Fruit fly (Drosophila melanogaster) whole organism, embryonic: ENCODE results near the gene CG15891.

Experiments used
- Bdp1 ChIP-seq: fragments of 200-800 bp; sonication (Bioruptor generic); optimal IDR thresholded peaks from 3 replicates; lab custom pipeline; 2016; ENCODE audit warnings: missing biosample characterization, missing genetic modification characterization
- Bteb2 ChIP-seq: fragments of 200-800 bp; sonication (Bioruptor generic); optimal IDR thresholded peaks from 2 replicates; lab custom pipeline; 2016; ENCODE audit warnings: missing biosample characterization, missing genetic modification characterization
- CG10209 ChIP-seq: fragments of 200-800 bp; sonication (Bioruptor generic); optimal IDR thresholded peaks from 3 replicates; lab custom pipeline; 2017; ENCODE audit warnings: missing biosample characterization, mild to moderate bottlenecking, missing genetic modification characterization, missing genetic modification reagents
- CG11504 ChIP-seq: fragments of 200-800 bp; sonication (Bioruptor generic); optimal IDR thresholded peaks from 3 replicates; lab custom pipeline; 2019; ENCODE audit warnings: missing biosample characterization, mild to moderate bottlenecking, missing genetic modification characterization, moderate library complexity
- CG12659 ChIP-seq: fragments of 200-800 bp; sonication (Bioruptor generic); optimal IDR thresholded peaks from 3 replicates; lab custom pipeline; 2017; ENCODE audit warnings: mild to moderate bottlenecking, missing biosample characterization, missing genetic modification reagents, missing genetic modification characterization
- CG13424 ChIP-seq: fragments of 200-800 bp; sonication (Bioruptor generic); optimal IDR thresholded peaks from 2 replicates; lab custom pipeline; 2019; ENCODE audit warnings: missing biosample characterization, mild to moderate bottlenecking, missing genetic modification characterization, moderate library complexity
- CG14014 ChIP-seq: fragments of 200-800 bp; sonication (Bioruptor generic); IDR thresholded peaks from 2 replicates; pipeline ENCODE4 v1.3.6; 2022; ENCODE audit warnings: missing biosample characterization, missing genetic modification characterization
- CG14860 ChIP-seq: fragments of 200-800 bp; sonication (Bioruptor generic); IDR thresholded peaks from 3 replicates; pipeline ENCODE4 v1.3.6; 2022; ENCODE audit warnings: missing biosample characterization, missing genetic modification characterization; ENCODE audit not compliant: partially characterized antibody
- CG15514 ChIP-seq: fragments of 200-800 bp; sonication (Bioruptor generic); optimal IDR thresholded peaks from 3 replicates; lab custom pipeline; 2017; ENCODE audit warnings: missing biosample characterization, missing genetic modification characterization, mild to moderate bottlenecking, moderate library complexity, missing genetic modification reagents
- CG16813 ChIP-seq: fragments of 200-800 bp; sonication (Bioruptor generic); IDR thresholded peaks from 3 replicates; pipeline ENCODE4 v1.3.6; 2022; ENCODE audit warnings: missing biosample characterization, missing genetic modification characterization; ENCODE audit not compliant: partially characterized antibody
- CG2116 ChIP-seq: fragments of 200-800 bp; sonication (Bioruptor generic); optimal IDR thresholded peaks from 3 replicates; lab custom pipeline; 2018; ENCODE audit warnings: missing biosample characterization, mild to moderate bottlenecking, missing genetic modification characterization
- CG3995 ChIP-seq: fragments of 200-800 bp; sonication (Bioruptor generic); optimal IDR thresholded peaks from 3 replicates; lab custom pipeline; 2016; ENCODE audit warnings: missing biosample characterization, missing genetic modification characterization
- CG4617 ChIP-seq: fragments of 200-800 bp; sonication (Bioruptor generic); optimal IDR thresholded peaks from 3 replicates; lab custom pipeline; 2016; ENCODE audit warnings: missing biosample characterization, missing genetic modification characterization, borderline replicate concordance
- CG4730 ChIP-seq: fragments of 200-800 bp; sonication (Bioruptor generic); IDR thresholded peaks from 2 replicates; pipeline ENCODE4 v1.3.6; 2022; ENCODE audit warnings: missing biosample characterization, missing genetic modification characterization
- CG4820 ChIP-seq: fragments of 200-800 bp; sonication (Bioruptor generic); optimal IDR thresholded peaks from 3 replicates; lab custom pipeline; 2016; ENCODE audit warnings: missing biosample characterization, missing genetic modification characterization
- CG8924 ChIP-seq: fragments of 200-800 bp; optimal IDR thresholded peaks from 3 replicates; lab custom pipeline; 2019; ENCODE audit warnings: missing biosample characterization, mild to moderate bottlenecking, missing genetic modification characterization, moderate library complexity
- CG9932 ChIP-seq: fragments of 200-800 bp; sonication (Bioruptor generic); IDR thresholded peaks from 2 replicates; pipeline ENCODE4 v1.3.6; 2022; ENCODE audit warnings: missing biosample characterization, missing genetic modification characterization
- Doc2 ChIP-seq: fragments of 200-800 bp; sonication (Bioruptor generic); IDR thresholded peaks from 2 replicates; pipeline ENCODE4 v1.3.6; 2022; ENCODE audit warnings: missing biosample characterization, missing genetic modification characterization
- Fer1 ChIP-seq: fragments of 200-800 bp; sonication (Bioruptor generic); optimal IDR thresholded peaks from 2 replicates; lab custom pipeline; 2017; ENCODE audit warnings: missing biosample characterization, mild to moderate bottlenecking, missing genetic modification characterization
- H2.0 ChIP-seq: fragments of 200-800 bp; sonication (Bioruptor generic); IDR thresholded peaks from 2 replicates; pipeline ENCODE4 v1.3.6; 2022; ENCODE audit warnings: missing biosample characterization, missing genetic modification characterization
- HHEX ChIP-seq: fragments of 200-800 bp; sonication (Bioruptor generic); optimal IDR thresholded peaks from 3 replicates; lab custom pipeline; 2017; ENCODE audit warnings: missing biosample characterization, mild to moderate bottlenecking, missing genetic modification characterization, missing genetic modification reagents
- Hand ChIP-seq: fragments of 200-800 bp; sonication (Bioruptor generic); optimal IDR thresholded peaks from 2 replicates; lab custom pipeline; 2017; ENCODE audit warnings: mild to moderate bottlenecking, missing biosample characterization, missing genetic modification reagents, missing genetic modification characterization
- Hr39 ChIP-seq: fragments of >200 bp; optimal IDR thresholded peaks from 2 replicates; lab custom pipeline; 2017
- Hr51 ChIP-seq, 2 experiments: fragments of 200-800 bp; sonication (Bioruptor generic); optimal IDR thresholded peaks; 2 replicates in 1 of 2; 3 replicates in 1 of 2; lab custom pipeline; 2016 to 2018; ENCODE audit warnings: missing biosample characterization in 2 of 2, missing genetic modification characterization in 2 of 2, mild to moderate bottlenecking in 1 of 2, moderate library complexity in 1 of 2
- Oli ChIP-seq: fragments of 200-800 bp; sonication (Bioruptor generic); optimal IDR thresholded peaks from 2 replicates; lab custom pipeline; 2018; ENCODE audit warnings: missing biosample characterization, mild to moderate bottlenecking, missing genetic modification characterization, moderate library complexity
- PHDP ChIP-seq: fragments of 200-800 bp; sonication (Bioruptor generic); optimal IDR thresholded peaks from 3 replicates; lab custom pipeline; 2018; ENCODE audit warnings: missing biosample characterization, mild to moderate bottlenecking, missing genetic modification characterization, moderate library complexity
- Sin3A ChIP-seq: fragments of >200 bp; optimal IDR thresholded peaks from 2 replicates; lab custom pipeline; 2018
- Taf1 ChIP-seq: fragments of 200-800 bp; sonication (Bioruptor generic); IDR thresholded peaks from 2 replicates; pipeline ENCODE4 v1.3.6; 2022; ENCODE audit warnings: missing biosample characterization, missing genetic modification characterization
- YL-1 ChIP-seq: fragments of 200-800 bp; sonication (Bioruptor generic); optimal IDR thresholded peaks from 3 replicates; lab custom pipeline; 2017; ENCODE audit warnings: missing biosample characterization, mild to moderate bottlenecking, missing genetic modification characterization
- ato ChIP-seq: fragments of 200-800 bp; sonication (Bioruptor generic); IDR thresholded peaks from 2 replicates; pipeline ENCODE4 v1.3.6; 2022; ENCODE audit warnings: missing biosample characterization, missing genetic modification characterization; ENCODE audit not compliant: partially characterized antibody
- bab2 ChIP-seq: fragments of 200-800 bp; sonication (Bioruptor generic); optimal IDR thresholded peaks from 2 replicates; lab custom pipeline; 2016; ENCODE audit warnings: missing biosample characterization, missing genetic modification characterization
- bcd ChIP-seq: fragments of 200-800 bp; sonication (Bioruptor generic); optimal IDR thresholded peaks from 2 replicates; lab custom pipeline; 2017; ENCODE audit warnings: missing biosample characterization, mild to moderate bottlenecking, missing genetic modification characterization
- caup ChIP-seq: fragments of 200-800 bp; sonication (Bioruptor generic); optimal IDR thresholded peaks from 3 replicates; lab custom pipeline; 2017; ENCODE audit warnings: missing biosample characterization, mild to moderate bottlenecking, missing genetic modification characterization, moderate library complexity; ENCODE audit not compliant: severe bottlenecking
- croc ChIP-seq: fragments of 200-800 bp; sonication (Bioruptor generic); conservative IDR thresholded peaks from 3 replicates; pipeline ENCODE4 v1.3.6; 2022; ENCODE audit warnings: missing biosample characterization, missing genetic modification characterization
- ftz-f1 ChIP-seq: fragments of 200-800 bp; sonication (Bioruptor generic); optimal IDR thresholded peaks from 2 replicates; lab custom pipeline; 2016; ENCODE audit warnings: missing biosample characterization, missing genetic modification characterization
- gfzf ChIP-seq: fragments of 200-800 bp; sonication (Bioruptor generic); optimal IDR thresholded peaks from 2 replicates; lab custom pipeline; 2016; ENCODE audit warnings: missing biosample characterization, mild to moderate bottlenecking, missing genetic modification characterization, moderate library complexity
- kah ChIP-seq: fragments of 200-800 bp; sonication (Bioruptor generic); optimal IDR thresholded peaks from 2 replicates; lab custom pipeline; 2018; ENCODE audit warnings: missing biosample characterization, mild to moderate bottlenecking, missing genetic modification characterization
- mirr ChIP-seq: fragments of 200-800 bp; sonication (Bioruptor generic); optimal IDR thresholded peaks from 3 replicates; lab custom pipeline; 2018; ENCODE audit warnings: missing biosample characterization, mild to moderate bottlenecking, missing genetic modification characterization
- nau ChIP-seq: fragments of 200-800 bp; sonication (Bioruptor generic); optimal IDR thresholded peaks from 3 replicates; lab custom pipeline; 2017; ENCODE audit warnings: missing biosample characterization, mild to moderate bottlenecking, missing genetic modification characterization, missing genetic modification reagents
- nerfin-2 ChIP-seq: fragments of 200-800 bp; sonication (Bioruptor generic); IDR thresholded peaks from 2 replicates; pipeline ENCODE4 v1.3.6; 2022; ENCODE audit warnings: missing biosample characterization, missing genetic modification characterization; ENCODE audit not compliant: partially characterized antibody
- pfk ChIP-seq: fragments of 200-800 bp; sonication (Bioruptor generic); optimal IDR thresholded peaks from 2 replicates; lab custom pipeline; 2018; ENCODE audit warnings: missing biosample characterization, mild to moderate bottlenecking, missing genetic modification characterization, moderate library complexity
- schlank ChIP-seq: fragments of 200-800 bp; sonication (Bioruptor generic); optimal IDR thresholded peaks from 2 replicates; lab custom pipeline; 2018; ENCODE audit warnings: missing biosample characterization, mild to moderate bottlenecking, missing genetic modification characterization
- sr ChIP-seq: fragments of 200-800 bp; sonication (Bioruptor generic); IDR thresholded peaks from 3 replicates; pipeline ENCODE4 v1.3.6; 2022; ENCODE audit warnings: missing biosample characterization, missing genetic modification characterization
- trem ChIP-seq: fragments of 200-800 bp; optimal IDR thresholded peaks from 3 replicates; lab custom pipeline; 2019; ENCODE audit warnings: missing biosample characterization, mild to moderate bottlenecking, missing genetic modification characterization, moderate library complexity
- vnd ChIP-seq: fragments of 200-800 bp; sonication (Bioruptor generic); IDR thresholded peaks from 3 replicates; pipeline ENCODE4 v1.3.6; 2022; ENCODE audit warnings: missing biosample characterization, missing genetic modification characterization; ENCODE audit not compliant: partially characterized antibody
- wek ChIP-seq: fragments of 200-800 bp; sonication (Bioruptor generic); optimal IDR thresholded peaks from 3 replicates; lab custom pipeline; 2018; ENCODE audit warnings: missing biosample characterization, mild to moderate bottlenecking, missing genetic modification characterization, moderate library complexity
- zfh2 ChIP-seq: fragments of 200-800 bp; sonication (Bioruptor generic); optimal IDR thresholded peaks from 2 replicates; lab custom pipeline; 2016; ENCODE audit warnings: missing biosample characterization, missing genetic modification characterization

The CG15891 gene

DNA sequence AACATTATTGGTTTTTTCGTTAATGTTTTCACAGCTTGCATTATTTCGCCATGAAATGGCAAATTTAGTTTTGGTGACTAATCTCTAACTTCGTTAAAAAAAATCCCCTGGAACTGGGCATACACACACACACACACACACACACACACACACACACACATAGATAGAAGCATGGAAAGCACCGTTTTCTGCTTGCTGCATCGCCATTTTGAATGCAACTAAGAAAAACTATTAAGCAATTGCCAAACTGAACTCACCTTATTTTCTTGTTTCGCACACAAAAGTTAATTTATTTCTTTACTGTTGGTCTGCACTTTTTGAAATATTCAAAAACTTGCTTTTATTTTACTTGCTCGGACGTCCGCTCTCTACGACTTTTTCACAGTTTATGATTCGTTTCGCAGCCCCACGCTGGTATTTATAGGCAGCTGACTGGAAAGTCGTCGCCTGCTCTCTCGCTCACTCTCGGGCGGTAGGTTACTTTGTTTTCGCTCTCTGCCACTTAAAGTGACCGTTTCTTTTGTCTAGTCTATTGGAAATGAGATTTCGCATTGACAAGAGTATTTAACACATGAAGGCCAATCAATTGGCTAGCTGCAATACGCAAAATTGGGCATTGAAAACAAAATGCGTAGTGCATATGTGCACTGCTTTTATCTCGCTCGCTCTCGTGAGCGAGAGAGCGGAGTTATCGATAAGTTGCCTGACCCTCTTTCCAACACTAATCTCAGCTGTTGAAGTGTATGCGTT, 16.1 kb downstream of the CG15891 start (continued):
- no peak for TF ChIP-seq CG11504 (tag; lab: Kevin White, UChicago)
- peak; percentile 24 for TF ChIP-seq CG15514
- TF ChIP-seq Hand (GFP tag; lab: Kevin White, UChicago): no peak
- no peak for TF ChIP-seq Taf1 (GFP tag; lab: Robert Waterston, UW)
- TF ChIP-seq ftz-f1 (GFP tag; lab: Kevin White, UChicago): no peak
- TF ChIP-seq sr (GFP tag; lab: Robert Waterston, UW): no peak
- no peak for TF ChIP-seq PHDP (tag; lab: Kevin White, UChicago)
- TF ChIP-seq, all 482 proteins: peak for 122

DNA sequence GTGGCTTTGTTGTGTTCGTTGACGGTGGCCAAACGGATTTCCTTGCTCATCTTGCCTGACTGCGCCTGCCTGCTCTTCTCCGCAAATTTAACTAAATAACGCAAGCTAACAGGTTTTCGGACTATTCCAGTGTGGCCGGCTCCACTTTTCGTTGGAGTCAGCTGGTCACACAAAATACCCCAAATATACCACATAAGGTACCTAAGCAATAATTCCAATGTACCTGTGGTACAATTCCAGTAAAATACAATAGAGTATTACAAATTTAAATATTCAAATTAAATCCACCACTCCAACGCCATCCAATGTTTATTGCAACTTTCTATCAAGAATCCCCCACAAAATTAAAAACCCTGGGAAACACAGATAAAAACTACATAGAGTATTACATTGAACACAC, 18.6 kb downstream of the CG15891 start, which contains the start of gene CG3566:
Gene CG3566 (minus strand): TSS at position 135 of the 400 bp plus-strand sequence.
- TF ChIP-seq bcd (GFP tag; lab: Kevin White, UChicago) (no peak), Fer1 (peak; percentile 6), CG12659 (GFP tag; lab: Kevin White, UChicago) (peak; percentile 25), wek (GFP tag; lab: Kevin White, UChicago) (no peak), vnd (no peak), croc (GFP tag; lab: Robert Waterston, UW) (no peak), CG4730 (no peak), CG4820 (GFP tag; lab: Kevin White, UChicago) (no peak), Hr51 (GFP tag; optimal IDR thresholded peaks at IDR 0.05; lab: Kevin White, UChicago) (no peak), Bteb2 (GFP tag; lab: Kevin White, UChicago) (no peak), CG10209 (GFP tag; lab: Kevin White, UChicago) (no peak), schlank (tag; lab: Kevin White, UChicago) (no peak), CG14860 (no peak), zfh2 (no peak), CG9932 (GFP tag; lab: Robert Waterston, UW) (no peak), gfzf (GFP tag; lab: Kevin White, UChicago) (peak; percentile 71), YL-1 (GFP tag; lab: Kevin White, UChicago) (peak; percentile 59), CG14014 (GFP tag; lab: Robert Waterston, UW) (no peak), Doc2 (GFP tag; lab: Robert Waterston, UW) (no peak), H2.0 (GFP tag; lab: Robert Waterston, UW) (no peak), mirr (GFP tag; lab: Kevin White, UChicago) (no peak), CG16813 (no peak), CG8924 (no peak), kah (GFP tag; lab: Kevin White, UChicago) (peak; percentile 52), HHEX (no peak), pfk (GFP tag; lab: Kevin White, UChicago) (no peak), caup (no peak), nau (GFP tag; lab: Kevin White, UChicago) (no peak), ato (no peak), Sin3A (no peak), Oli (no peak), CG4617 (peak; percentile 5), trem (tag; lab: Kevin White, UChicago) (peak; percentile 2), Hr39 (lab: Kevin White, UChicago) (no peak), nerfin-2 (GFP tag; lab: Robert Waterston, UW) (no peak), CG13424 (tag; lab: Kevin White, UChicago) (no peak), bab2 (GFP tag; lab: Kevin White, UChicago) (no peak), CG3995 (GFP tag; lab: Kevin White, UChicago) (no peak), CG15514 (peak; percentile 17), Bdp1 (GFP tag; lab: Kevin White, UChicago) (no peak), CG2116 (no peak)
